Worm (Caenorhabditis elegans) whole organism, L4 larva: ENCODE results near the gene clec-161.

Experiments
- F26F4.8 ChIP-seq: fragments of 200-800 bp; sonication (Bioruptor generic); conservative IDR thresholded peaks from 2 replicates; pipeline ENCODE4 v1.3.6; 2022; ENCODE audit warnings: missing genetic modification characterization, missing compliant biosample characterization
- F49E8.2 ChIP-seq: sonication (generic microtip); optimal IDR thresholded peaks from 2 replicates; lab custom pipeline; 2016; ENCODE audit warnings: missing compliant biosample characterization, mild to moderate bottlenecking, missing genetic modification characterization, borderline replicate concordance
- Y105C5A.15 ChIP-seq: fragments of 200-800 bp; sonication (Bioruptor generic); IDR thresholded peaks from 2 replicates; pipeline ENCODE4 v1.3.6; 2022; ENCODE audit warnings: missing genetic modification characterization, missing compliant biosample characterization
- ZK337.2 ChIP-seq: fragments of 200-800 bp; sonication (Bioruptor generic); IDR thresholded peaks from 2 replicates; pipeline ENCODE4 v1.3.6; 2022; ENCODE audit warnings: missing genetic modification reagents, missing genetic modification characterization, missing compliant biosample characterization
- aha-1 ChIP-seq: fragments of 150-350 bp; peaks from one replicate; lab custom pipeline; 2014; ENCODE audit warnings: missing biosample characterization, missing genetic modification characterization
- ama-1 ChIP-seq: fragments of 150-350 bp; optimal IDR thresholded peaks from 2 replicates; lab custom pipeline; 2014; ENCODE audit warnings: inconsistent platforms, mixed read lengths
- attf-4 ChIP-seq: sonication (generic microtip); optimal IDR thresholded peaks from 3 replicates; lab custom pipeline; 2017; ENCODE audit warnings: missing biosample characterization, missing genetic modification characterization
- ceh-62 ChIP-seq: sonication (generic microtip); optimal IDR thresholded peaks from 2 replicates; lab custom pipeline; 2017; ENCODE audit warnings: missing biosample characterization, missing genetic modification characterization
- ceh-82 ChIP-seq: sonication (generic microtip); optimal IDR thresholded peaks from 2 replicates; lab custom pipeline; 2017; ENCODE audit warnings: missing biosample characterization, missing genetic modification characterization
- cey-2 ChIP-seq: sonication (generic microtip); optimal IDR thresholded peaks from 3 replicates; lab custom pipeline; 2017; ENCODE audit warnings: missing genetic modification characterization, mild to moderate bottlenecking, missing compliant biosample characterization, antibody characterized with exemption, borderline replicate concordance; ENCODE audit not compliant: insufficient read depth
- ctbp-1 ChIP-seq: fragments of 200-800 bp; sonication (Bioruptor generic); IDR thresholded peaks from 2 replicates; pipeline ENCODE4 v1.3.6; 2022; ENCODE audit warnings: missing genetic modification reagents, missing genetic modification characterization, missing compliant biosample characterization
- daf-16 ChIP-seq, 3 experiments: sonication (generic microtip); optimal IDR thresholded peaks; 2 replicates each; lab custom pipeline; 2016 to 2017; ENCODE audit warnings: missing genetic modification characterization in 3 of 3, missing genetic modification reagents in 3 of 3, mild to moderate bottlenecking in 2 of 3, missing compliant biosample characterization in 2 of 3, missing biosample characterization in 1 of 3, moderate library complexity in 1 of 3
- dmd-6 ChIP-seq: fragments of 200-800 bp; sonication (Bioruptor generic); IDR thresholded peaks from 2 replicates; pipeline ENCODE4 v1.3.6; 2022; ENCODE audit warnings: missing genetic modification reagents, missing genetic modification characterization, missing compliant biosample characterization
- dmd-8 ChIP-seq: fragments of 200-800 bp; sonication (Bioruptor generic); IDR thresholded peaks from 2 replicates; pipeline ENCODE4 v1.3.6; 2022; ENCODE audit warnings: missing genetic modification characterization, missing compliant biosample characterization
- dmd-9 ChIP-seq: fragments of 200-800 bp; sonication (Bioruptor generic); IDR thresholded peaks from 2 replicates; pipeline ENCODE4 v1.3.6; 2022; ENCODE audit warnings: missing genetic modification reagents, missing genetic modification characterization, missing compliant biosample characterization
- dpl-1 ChIP-seq: fragments of 150-350 bp; optimal IDR thresholded peaks from 2 replicates; lab custom pipeline; 2014; ENCODE audit warnings: missing biosample characterization, missing genetic modification reagents, missing genetic modification characterization
- dve-1 ChIP-seq: sonication (generic microtip); optimal IDR thresholded peaks from 2 replicates; lab custom pipeline; 2017; ENCODE audit warnings: antibody characterized with exemption, mild to moderate bottlenecking, missing genetic modification characterization, missing compliant biosample characterization; ENCODE audit not compliant: insufficient read depth
- hlh-11 ChIP-seq: fragments of 200-800 bp; sonication (Bioruptor generic); optimal IDR thresholded peaks from 2 replicates; lab custom pipeline; 2018; ENCODE audit warnings: mild to moderate bottlenecking, missing genetic modification characterization, missing compliant biosample characterization
- hlh-30 ChIP-seq: sonication (generic microtip); optimal IDR thresholded peaks from 2 replicates; lab custom pipeline; 2017; ENCODE audit warnings: antibody characterized with exemption, mild to moderate bottlenecking, missing genetic modification characterization, missing compliant biosample characterization; ENCODE audit not compliant: insufficient read depth
- lin-1 ChIP-seq: fragments of 200-800 bp; sonication (Bioruptor generic); IDR thresholded peaks from 2 replicates; pipeline ENCODE4 v1.3.6; 2022; ENCODE audit warnings: missing genetic modification reagents, missing genetic modification characterization, missing compliant biosample characterization
- lin-13 ChIP-seq: fragments of 150-350 bp; optimal IDR thresholded peaks from 2 replicates; lab custom pipeline; 2014; ENCODE audit warnings: missing biosample characterization, missing genetic modification reagents, missing genetic modification characterization
- lin-15B ChIP-seq: fragments of 150-350 bp; sonication (generic microtip); optimal IDR thresholded peaks from 3 replicates; lab custom pipeline; 2014; ENCODE audit warnings: missing biosample characterization, missing genetic modification characterization
- lin-29 ChIP-seq: fragments of 200-800 bp; sonication (Bioruptor generic); IDR thresholded peaks from 2 replicates; pipeline ENCODE4 v1.3.6; 2022; ENCODE audit warnings: missing genetic modification reagents, missing genetic modification characterization, missing compliant biosample characterization
- lir-3 ChIP-seq: sonication (generic microtip); optimal IDR thresholded peaks from 2 replicates; lab custom pipeline; 2016; ENCODE audit warnings: mild to moderate bottlenecking, missing genetic modification characterization, missing compliant biosample characterization
- lsy-2 ChIP-seq, 2 experiments: fragments of 150-350 bp in 1 of 2; sonication (generic microtip) in 1 of 2; optimal IDR thresholded peaks; 2 replicates each; lab custom pipeline; 2014 to 2017; ENCODE audit warnings: missing biosample characterization in 2 of 2, missing genetic modification characterization in 2 of 2
- mdl-1 ChIP-seq, 2 experiments: fragments of 150-350 bp in 1 of 2; sonication (generic microtip) in 1 of 2; optimal IDR thresholded peaks; 2 replicates each; lab custom pipeline; 2014 to 2017; ENCODE audit warnings: missing biosample characterization in 2 of 2, missing genetic modification characterization in 2 of 2
- mes-2 ChIP-seq: sonication (generic microtip); optimal IDR thresholded peaks from 2 replicates; lab custom pipeline; 2016; ENCODE audit warnings: missing genotype, mild to moderate bottlenecking, missing genetic modification characterization, missing compliant biosample characterization; ENCODE audit not compliant: poor library complexity, severe bottlenecking
- mxl-3 ChIP-seq: fragments of 200-800 bp; sonication (Bioruptor generic); optimal IDR thresholded peaks from 2 replicates; lab custom pipeline; 2018; ENCODE audit warnings: mild to moderate bottlenecking, missing genetic modification characterization, missing compliant biosample characterization
- nhr-10 ChIP-seq: fragments of 150-350 bp; optimal IDR thresholded peaks from 2 replicates; lab custom pipeline; 2014; ENCODE audit warnings: missing biosample characterization, missing genetic modification characterization
- nhr-237 ChIP-seq: sonication (generic microtip); optimal IDR thresholded peaks from 2 replicates; lab custom pipeline; 2017; ENCODE audit warnings: missing biosample characterization, missing genetic modification characterization
- nhr-41 ChIP-seq: fragments of 200-800 bp; sonication (Bioruptor generic); IDR thresholded peaks from 2 replicates; pipeline ENCODE4 v1.3.6; 2022; ENCODE audit warnings: missing genetic modification reagents, missing genetic modification characterization, missing compliant biosample characterization
- nhr-76 ChIP-seq: fragments of 150-350 bp; optimal IDR thresholded peaks from 2 replicates; lab custom pipeline; 2014; ENCODE audit warnings: missing biosample characterization, missing genetic modification characterization
- nhr-77 ChIP-seq: fragments of 150-350 bp; optimal IDR thresholded peaks from 2 replicates; lab custom pipeline; 2014; ENCODE audit warnings: missing biosample characterization, missing genetic modification characterization
- pqm-1 ChIP-seq: sonication (generic microtip); optimal IDR thresholded peaks from 2 replicates; lab custom pipeline; 2017; ENCODE audit warnings: missing biosample characterization, missing genetic modification characterization
- rbr-2 ChIP-seq: sonication (generic microtip); optimal IDR thresholded peaks from 2 replicates; lab custom pipeline; 2016; ENCODE audit warnings: missing genotype, missing genetic modification characterization, missing compliant biosample characterization
- saeg-2 ChIP-seq: fragments of 200-800 bp; sonication (Bioruptor generic); IDR thresholded peaks from 2 replicates; pipeline ENCODE4 v1.3.6; 2022; ENCODE audit warnings: missing genetic modification reagents, missing genetic modification characterization, missing compliant biosample characterization
- set-16 ChIP-seq: fragments of 200-800 bp; sonication (Bioruptor generic); IDR thresholded peaks from 2 replicates; pipeline ENCODE4 v1.3.6; 2022; ENCODE audit warnings: missing genetic modification reagents, missing genetic modification characterization, missing compliant biosample characterization
- snpc-1.2 ChIP-seq: fragments of 200-800 bp; sonication (Bioruptor generic); IDR thresholded peaks from 2 replicates; pipeline ENCODE4 v1.3.6; 2022; ENCODE audit warnings: missing genetic modification reagents, missing genetic modification characterization, missing compliant biosample characterization
- snpc-4 ChIP-seq: fragments of 150-350 bp; optimal IDR thresholded peaks from 2 replicates; lab custom pipeline; 2014; ENCODE audit warnings: missing biosample characterization, missing genetic modification characterization
- spr-1 ChIP-seq: sonication (generic microtip); optimal IDR thresholded peaks from 2 replicates; lab custom pipeline; 2016; ENCODE audit warnings: mild to moderate bottlenecking, missing genetic modification characterization, missing compliant biosample characterization
- tra-1 ChIP-seq: fragments of 200-800 bp; sonication (Bioruptor generic); IDR thresholded peaks from 2 replicates; pipeline ENCODE4 v1.3.6; 2022; ENCODE audit warnings: missing genetic modification reagents, missing genetic modification characterization, missing compliant biosample characterization
- unc-130 ChIP-seq: sonication (generic microtip); optimal IDR thresholded peaks from 2 replicates; lab custom pipeline; 2016; ENCODE audit warnings: missing genetic modification reagents, missing genetic modification characterization, missing compliant biosample characterization
- unc-39 ChIP-seq: sonication (generic microtip); optimal IDR thresholded peaks from 2 replicates; lab custom pipeline; 2017; ENCODE audit warnings: missing biosample characterization, missing genetic modification characterization
- unc-62 ChIP-seq, 3 experiments: fragments of 150-350 bp in 1 of 3; sonication (generic microtip); optimal IDR thresholded peaks in 2 of 3; peaks in 1 of 3; 1 replicate in 1 of 3; 2 replicates in 2 of 3; lab custom pipeline; 2014 to 2017; ENCODE audit warnings: missing biosample characterization in 3 of 3, missing genetic modification characterization in 3 of 3, missing genetic modification reagents in 3 of 3, missing genotype in 1 of 3
- vab-7 ChIP-seq: fragments of 200-800 bp; sonication (Bioruptor generic); IDR thresholded peaks from 2 replicates; pipeline ENCODE4 v1.3.6; 2022; ENCODE audit warnings: missing genetic modification reagents, missing genetic modification characterization, missing compliant biosample characterization
- zip-11 ChIP-seq: fragments of 200-800 bp; sonication (Bioruptor generic); IDR thresholded peaks from 2 replicates; pipeline ENCODE4 v1.3.6; 2022; ENCODE audit warnings: missing genetic modification characterization, missing compliant biosample characterization

clec-161 gene

ce11 chrIII:9626602-9627001, 18.1 kb upstream of the clec-161 start (continued):
- no peak for TF ChIP-seq ceh-62 (tag; lab: Kevin White, UChicago)
- 0 out of 2 replicates have a peak, but pooled peaks have one; percentile 24 for TF ChIP-seq tra-1 (GFP tag; lab: Robert Waterston, UW)
- TF ChIP-seq hlh-30 (tag; lab: Kevin White, UChicago): no peak
- no peak for TF ChIP-seq lir-3 (tag; lab: Kevin White, UChicago)
- TF ChIP-seq vab-7 (GFP tag; lab: Robert Waterston, UW): no peak
- TF ChIP-seq F26F4.8 (GFP tag; lab: Robert Waterston, UW): no peak
- TF ChIP-seq lin-29 (GFP tag; lab: Robert Waterston, UW): 0 out of 2 replicates have a peak, but pooled peaks have one; percentile 26
- TF ChIP-seq snpc-1.2 (GFP tag; lab: Robert Waterston, UW): no peak
- peak; percentile 23 for TF ChIP-seq ama-1
- no peak for TF ChIP-seq dpl-1 (GFP tag; lab: Kevin White, UChicago)
- no peak for TF ChIP-seq snpc-4 (tag; lab: Kevin White, UChicago)

DNA sequence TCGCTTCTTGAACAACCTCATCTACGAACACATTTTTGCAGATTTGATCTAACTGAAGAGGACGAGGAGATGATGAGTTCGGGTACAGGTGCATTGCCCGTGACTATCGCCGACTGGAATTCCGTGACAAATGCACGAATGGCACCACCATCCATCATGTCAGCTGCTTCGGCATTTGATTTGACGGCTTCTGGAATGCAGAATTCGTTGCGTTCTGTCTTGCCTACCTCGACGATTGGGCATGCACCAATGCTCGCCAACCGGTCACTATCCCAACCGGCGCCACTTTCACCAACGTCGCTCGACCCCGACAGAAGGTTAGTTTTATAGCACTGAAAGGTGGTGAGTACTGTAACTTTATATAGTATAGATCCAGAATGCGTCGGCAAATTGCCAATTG, 14.9 kb upstream of the clec-161 start:
- no peak for TF ChIP-seq spr-1 (tag; lab: Kevin White, UChicago)
- peak; percentile 75 for TF ChIP-seq aha-1 (tag; lab: Kevin White, UChicago)
- no peak for TF ChIP-seq unc-39 (tag; lab: Kevin White, UChicago)
- TF ChIP-seq F49E8.2 (tag; lab: Kevin White, UChicago): no peak
- TF ChIP-seq lsy-2 (tag; optimal IDR thresholded peaks at IDR 0.05; lab: Kevin White, UChicago): no peak
- TF ChIP-seq set-16 (GFP tag; lab: Robert Waterston, UW): peak; percentile 45
- TF ChIP-seq dmd-8 (GFP tag; lab: Robert Waterston, UW): 0 out of 2 replicates have a peak, but pooled peaks have one; percentile 22
- peak in 1 of 2 experiments; percentile 33 for TF ChIP-seq unc-62 (GFP tag; optimal IDR thresholded peaks at IDR 0.05 in 1 of 2; lab: Kevin White, UChicago)
- TF ChIP-seq unc-62 (tag; optimal IDR thresholded peaks at IDR 0.05; lab: Kevin White, UChicago): no peak
- no peak for TF ChIP-seq pqm-1

ce11 chrIII:9621840-9622525, 13.4 kb upstream of the clec-161 start:
- no peak for TF ChIP-seq lin-13 (GFP tag; lab: Kevin White, UChicago)
- TF ChIP-seq ctbp-1: no peak
- TF ChIP-seq unc-130: no peak
- no peak for TF ChIP-seq mxl-3 (GFP tag; lab: Kevin White, UChicago)
- TF ChIP-seq rbr-2 (tag; lab: Kevin White, UChicago): no peak
- TF ChIP-seq mes-2 (tag; lab: Kevin White, UChicago): peak; percentile 11
- no peak for TF ChIP-seq dmd-9
- TF ChIP-seq nhr-237: no peak
- TF ChIP-seq dmd-6 (GFP tag; lab: Robert Waterston, UW): peak; percentile 53
- no peak for TF ChIP-seq saeg-2 (GFP tag; lab: Robert Waterston, UW)
- TF ChIP-seq lin-15B (tag; lab: Kevin White, UChicago): no peak
- TF ChIP-seq ZK337.2 (GFP tag; lab: Robert Waterston, UW): no peak
- no peak for TF ChIP-seq daf-16 (GFP tag; optimal IDR thresholded peaks at IDR 0.05; lab: Kevin White, UChicago)
- peak; percentile 84 for TF ChIP-seq daf-16 (tag; optimal IDR thresholded peaks at IDR 0.05; lab: Kevin White, UChicago)
- TF ChIP-seq cey-2 (tag; lab: Kevin White, UChicago): no peak
- TF ChIP-seq attf-4 (tag; lab: Kevin White, UChicago): no peak
- TF ChIP-seq nhr-41 (GFP tag; lab: Robert Waterston, UW): no peak
- no peak for TF ChIP-seq nhr-10 (tag; lab: Kevin White, UChicago)
- no peak for TF ChIP-seq zip-11 (GFP tag; lab: Robert Waterston, UW)
- peak; percentile 57 for TF ChIP-seq dve-1 (tag; lab: Kevin White, UChicago)
- peak; percentile 55 for TF ChIP-seq hlh-30 (tag; lab: Kevin White, UChicago)
- TF ChIP-seq hlh-11: no peak
- no peak for TF ChIP-seq snpc-1.2 (GFP tag; lab: Robert Waterston, UW)
- TF ChIP-seq lsy-2 (tag; optimal IDR thresholded peaks at IDR 0.05; lab: Kevin White, UChicago): peak in 1 of 2 experiments; percentile 28
- TF ChIP-seq aha-1 (tag; lab: Kevin White, UChicago): no peak
- no peak for TF ChIP-seq mdl-1 (tag; optimal IDR thresholded peaks at IDR 0.05; lab: Kevin White, UChicago)
- TF ChIP-seq Y105C5A.15 (GFP tag; lab: Robert Waterston, UW): no peak
- TF ChIP-seq nhr-76 (tag; lab: Kevin White, UChicago): no peak
- TF ChIP-seq nhr-77 (tag; lab: Kevin White, UChicago): peak; percentile 42
- TF ChIP-seq lin-1 (GFP tag; lab: Robert Waterston, UW): no peak
- no peak for TF ChIP-seq ceh-82
